Worm (Caenorhabditis elegans): ENCODE results near the gene nspe-2.

ce11 chrII:12658409-12658808, 39.2 kb upstream of the nspe-2 start:
- TF ChIP-seq fkh-6 (tag; optimal IDR thresholded peaks at IDR 0.05) (no peak), ceh-9 (tag; optimal IDR thresholded peaks at IDR 0.05) (no peak), nhr-11 (tag; optimal IDR thresholded peaks at IDR 0.05) (no peak), lin-11 (tag; optimal IDR thresholded peaks at IDR 0.05) (no peak), ama-1 (optimal IDR thresholded peaks at IDR 0.05) (no peak), T23F11.4 (GFP tag; optimal IDR thresholded peaks at IDR 0.05) (no peak), unc-55 (GFP tag; optimal IDR thresholded peaks at IDR 0.05) (no peak), ceh-22 (tag; optimal IDR thresholded peaks at IDR 0.05) (no peak)
